Worm (Caenorhabditis elegans) whole organism, L3 larva: ENCODE results near the gene fbxb-54.
"Not testable (repeated sequence)": the region's sequence is repeated elsewhere in the genome, so short reads cannot be mapped to it uniquely, and the experiment has no call there.

Source experiments
- ZK546.5 ChIP-seq: sonication (generic microtip); optimal IDR thresholded peaks from 2 replicates; lab custom pipeline; 2017; ENCODE audit warnings: missing biosample characterization, missing genetic modification characterization
- aly-2 ChIP-seq: fragments of 150-350 bp; optimal IDR thresholded peaks from 2 replicates; lab custom pipeline; 2014; ENCODE audit warnings: missing biosample characterization, missing genetic modification characterization
- ceh-16 ChIP-seq: sonication (generic microtip); optimal IDR thresholded peaks from 2 replicates; lab custom pipeline; 2017; ENCODE audit warnings: missing biosample characterization, missing genetic modification characterization
- ceh-9 ChIP-seq: sonication (generic microtip); optimal IDR thresholded peaks from 2 replicates; lab custom pipeline; 2018; ENCODE audit warnings: missing biosample characterization, missing genetic modification characterization
- daf-12 ChIP-seq: fragments of 150-350 bp; optimal IDR thresholded peaks from 2 replicates; lab custom pipeline; 2014; ENCODE audit warnings: missing biosample characterization, missing genetic modification reagents, missing genetic modification characterization
- elt-1 ChIP-seq: fragments of 150-350 bp; optimal IDR thresholded peaks from 2 replicates; lab custom pipeline; 2014; ENCODE audit warnings: missing biosample characterization, missing genetic modification characterization
- elt-2 ChIP-seq: sonication (generic microtip); optimal IDR thresholded peaks from 2 replicates; lab custom pipeline; 2016; ENCODE audit warnings: missing genetic modification reagents, mild to moderate bottlenecking, missing genetic modification characterization, missing compliant biosample characterization
- elt-3 ChIP-seq, 3 experiments: fragments of 150-350 bp in 1 of 3; sonication (generic microtip) in 2 of 3; optimal IDR thresholded peaks; 2 replicates in 2 of 3; 4 replicates in 1 of 3; lab custom pipeline; 2014 to 2017; ENCODE audit warnings: missing biosample characterization in 3 of 3, missing genetic modification characterization in 3 of 3
- eor-1 ChIP-seq, 2 experiments: fragments of 150-350 bp; optimal IDR thresholded peaks; 2 replicates each; lab custom pipeline; 2014 to 2018; ENCODE audit warnings: missing biosample characterization in 2 of 2, missing genetic modification characterization in 2 of 2
- fkh-10 ChIP-seq: sonication (generic microtip); optimal IDR thresholded peaks from 2 replicates; lab custom pipeline; 2017; ENCODE audit warnings: missing biosample characterization, missing genetic modification reagents, missing genetic modification characterization
- fkh-2 ChIP-seq: fragments of 150-350 bp; optimal IDR thresholded peaks from 2 replicates; lab custom pipeline; 2014; ENCODE audit warnings: missing biosample characterization, missing genetic modification reagents, missing genetic modification characterization
- fos-1 ChIP-seq: fragments of 150-350 bp; optimal IDR thresholded peaks from 2 replicates; lab custom pipeline; 2014; ENCODE audit warnings: missing biosample characterization, missing genetic modification characterization
- jun-1 ChIP-seq: fragments of 150-350 bp; optimal IDR thresholded peaks from 2 replicates; lab custom pipeline; 2014; ENCODE audit warnings: missing biosample characterization, missing genetic modification reagents, missing genetic modification characterization
- lin-15B ChIP-seq: fragments of 150-350 bp; optimal IDR thresholded peaks from 2 replicates; lab custom pipeline; 2014; ENCODE audit warnings: missing biosample characterization, missing genetic modification characterization
- mdl-1 ChIP-seq: fragments of 150-350 bp; optimal IDR thresholded peaks from 2 replicates; lab custom pipeline; 2014; ENCODE audit warnings: missing biosample characterization, missing genetic modification characterization
- mml-1 ChIP-seq: fragments of 150-350 bp; sonication (generic microtip); optimal IDR thresholded peaks from 3 replicates; lab custom pipeline; 2014; ENCODE audit warnings: missing biosample characterization, missing genetic modification characterization
- nfya-1 ChIP-seq: sonication (generic microtip); optimal IDR thresholded peaks from 2 replicates; lab custom pipeline; 2017; ENCODE audit warnings: missing genetic modification characterization, mild to moderate bottlenecking, missing compliant biosample characterization, antibody characterized with exemption, moderate library complexity; ENCODE audit not compliant: insufficient read depth
- nhr-11 ChIP-seq: fragments of 150-350 bp; optimal IDR thresholded peaks from 2 replicates; lab custom pipeline; 2014; ENCODE audit warnings: missing biosample characterization, missing genetic modification characterization
- nhr-237 ChIP-seq: fragments of 150-350 bp; optimal IDR thresholded peaks from 2 replicates; lab custom pipeline; 2014; ENCODE audit warnings: missing biosample characterization, missing genetic modification characterization
- nhr-28 ChIP-seq: fragments of 150-350 bp; optimal IDR thresholded peaks from 2 replicates; lab custom pipeline; 2014; ENCODE audit warnings: missing biosample characterization, missing genetic modification characterization
- nhr-43 ChIP-seq: sonication (generic microtip); optimal IDR thresholded peaks from 2 replicates; lab custom pipeline; 2016; ENCODE audit warnings: mild to moderate bottlenecking, missing genetic modification characterization, missing compliant biosample characterization; ENCODE audit not compliant: poor library complexity, severe bottlenecking
- nhr-67 ChIP-seq: fragments of 150-350 bp; optimal IDR thresholded peaks from 2 replicates; lab custom pipeline; 2014; ENCODE audit warnings: missing biosample characterization, missing genetic modification characterization
- nhr-76 ChIP-seq: fragments of 150-350 bp; sonication (generic microtip); optimal IDR thresholded peaks from 5 replicates; lab custom pipeline; 2014; ENCODE audit warnings: missing biosample characterization, missing genetic modification characterization
- nhr-77 ChIP-seq: fragments of 150-350 bp; optimal IDR thresholded peaks from 2 replicates; lab custom pipeline; 2014; ENCODE audit warnings: missing biosample characterization, missing genetic modification characterization
- pqm-1 ChIP-seq: fragments of 150-350 bp; optimal IDR thresholded peaks from 2 replicates; lab custom pipeline; 2017; ENCODE audit warnings: missing biosample characterization, missing genetic modification characterization, inconsistent platforms
- sea-2 ChIP-seq: fragments of 150-350 bp; sonication (generic microtip); optimal IDR thresholded peaks from 4 replicates; lab custom pipeline; 2014; ENCODE audit warnings: missing biosample characterization, missing genetic modification reagents, missing genetic modification characterization
- skn-1 ChIP-seq: fragments of 150-350 bp; optimal IDR thresholded peaks from 2 replicates; lab custom pipeline; 2014; ENCODE audit warnings: missing biosample characterization, missing genetic modification characterization
- snpc-4 ChIP-seq: fragments of 150-350 bp; optimal IDR thresholded peaks from 2 replicates; lab custom pipeline; 2014; ENCODE audit warnings: missing biosample characterization, missing genetic modification characterization
- ztf-4 ChIP-seq: fragments of 150-350 bp; optimal IDR thresholded peaks from 2 replicates; lab custom pipeline; 2014; ENCODE audit warnings: missing biosample characterization, missing genetic modification characterization

The fbxb-54 gene

DNA sequence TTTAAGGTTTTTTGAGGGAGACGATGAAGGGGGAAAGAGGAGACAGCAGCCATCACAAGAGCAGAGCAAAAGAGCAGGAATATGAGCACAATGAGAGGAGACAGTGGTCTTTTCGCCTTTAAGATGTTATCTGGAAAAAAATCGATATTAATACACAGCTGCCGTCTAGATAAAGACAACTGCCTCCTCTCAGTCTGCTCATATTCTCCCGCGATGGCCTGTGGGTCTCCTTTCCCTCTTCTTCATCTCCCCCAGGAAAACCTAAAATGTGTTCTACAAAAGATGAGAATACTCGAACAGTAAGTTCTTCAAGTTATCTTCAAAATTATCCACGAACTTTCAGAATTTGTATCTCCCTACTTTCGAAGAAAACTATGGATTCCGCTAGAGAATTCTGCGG lies 5.6 kb downstream of the fbxb-54 start, which contains the start of the genes fbxb-52 and fbxb-51:
Gene fbxb-52, minus strand, starts transcription at position 101 of the 400 bp plus-strand sequence.
Gene fbxb-51, plus strand, starts transcription at position 212 of the 400 bp plus-strand sequence.
- TF ChIP-seq ceh-16 (tag; lab: Kevin White, UChicago) (no peak), nfya-1 (tag; lab: Kevin White, UChicago) (no peak), fos-1 (tag; lab: Kevin White, UChicago) (no peak), nhr-43 (tag; lab: Kevin White, UChicago) (no peak), fkh-2 (no peak), nhr-11 (tag; lab: Kevin White, UChicago) (no peak), nhr-237 (no peak), snpc-4 (tag; lab: Kevin White, UChicago) (no peak), pqm-1 (tag; lab: Kevin White, UChicago) (no peak), ztf-4 (no peak)

- TF ChIP-seq pqm-1 (tag; lab: Kevin White, UChicago), result no peak
- no peak for TF ChIP-seq nhr-237
- TF ChIP-seq aly-2, result no peak
- TF ChIP-seq eor-1 (tag; optimal IDR thresholded peaks at IDR 0.05; lab: Kevin White, UChicago), result no peak
- no peak for TF ChIP-seq ZK546.5
- TF ChIP-seq lin-15B, result no peak
- no peak for TF ChIP-seq nhr-67 (tag; lab: Kevin White, UChicago)
- TF ChIP-seq elt-2, result no peak
- TF ChIP-seq sea-2 (GFP tag; lab: Kevin White, UChicago), result no peak
- no peak for TF ChIP-seq elt-1 (tag; lab: Kevin White, UChicago)
- TF ChIP-seq jun-1 (tag; lab: Kevin White, UChicago), result no peak
- no peak for TF ChIP-seq mml-1 (tag; lab: Kevin White, UChicago)
- TF ChIP-seq daf-12, result no peak
- TF ChIP-seq nhr-28 (tag; lab: Kevin White, UChicago), result no peak
Measured at ce11 chrII:1545625-1546024, 10.5 kb downstream of the fbxb-54 start, which contains the start of gene K05F6.12. Gene K05F6.12, plus strand, starts transcription at chrII:1545925.

DNA sequence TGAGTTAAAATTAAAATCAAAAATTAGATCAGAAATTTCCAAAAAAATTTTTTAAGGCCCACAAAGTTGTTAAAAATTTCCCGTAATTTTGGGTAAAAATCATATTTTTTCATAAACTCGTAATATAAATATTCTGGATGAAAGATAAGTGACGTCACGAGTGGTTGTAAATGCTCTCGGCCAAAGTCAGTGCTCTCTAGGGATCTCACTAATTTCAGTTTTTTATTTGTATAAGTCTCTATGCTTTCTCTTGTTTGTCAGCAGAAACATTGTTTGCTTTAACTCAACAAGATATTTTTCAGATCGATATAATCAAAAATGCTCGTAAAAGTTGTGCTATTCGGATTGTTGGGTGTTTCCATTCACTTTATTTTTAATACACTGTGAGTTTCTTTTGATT lies 12.9 kb downstream of the fbxb-54 start, which contains the start of gene K05F6.4:
Gene K05F6.4, plus strand, starts transcription at position 301 of the 400 bp plus-strand sequence.
- not testable (repeated sequence) for TF ChIP-seq jun-1 (tag; lab: Kevin White, UChicago); ztf-4; elt-3 (tag; optimal IDR thresholded peaks at IDR 0.05; lab: Kevin White, UChicago)

DNA sequence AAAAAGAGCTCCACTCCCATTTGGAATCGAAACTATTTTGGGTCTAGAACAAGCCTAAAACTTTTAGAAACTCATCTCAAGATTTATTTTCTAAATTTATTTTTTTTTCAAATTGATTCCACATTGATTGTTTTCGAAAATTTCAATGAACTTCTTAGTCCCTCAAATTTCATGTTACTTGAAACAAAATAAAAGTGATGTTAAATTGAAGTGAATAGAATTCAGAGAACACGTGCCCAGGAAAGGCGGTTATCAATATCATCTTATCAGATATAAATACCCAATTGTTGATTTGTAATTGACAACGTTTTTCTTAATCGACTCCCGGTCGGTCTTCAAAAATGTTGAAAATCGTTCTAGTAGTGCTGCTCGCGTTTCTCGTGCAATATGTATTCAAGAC lies 15.5 kb downstream of the fbxb-54 start, which contains the start of gene poml-4:
Gene poml-4, plus strand, starts transcription at position 301 of the 400 bp plus-strand sequence.
- not testable (repeated sequence) for TF ChIP-seq nhr-28 (tag; lab: Kevin White, UChicago); nhr-76 (tag; lab: Kevin White, UChicago); daf-12

ce11 chrII:1538589-1538988 lies 17.5 kb downstream of the fbxb-54 start, which contains the start of gene fbxb-44:
Gene fbxb-44, plus strand, starts transcription at chrII:1538889.
- no peak for TF ChIP-seq nhr-237
- TF ChIP-seq nhr-76 (tag; lab: Kevin White, UChicago), result no peak
- no peak for TF ChIP-seq skn-1 (tag; lab: Kevin White, UChicago)
- TF ChIP-seq nhr-77 (tag; lab: Kevin White, UChicago), result no peak
- TF ChIP-seq ceh-9 (tag; lab: Kevin White, UChicago), result no peak

DNA sequence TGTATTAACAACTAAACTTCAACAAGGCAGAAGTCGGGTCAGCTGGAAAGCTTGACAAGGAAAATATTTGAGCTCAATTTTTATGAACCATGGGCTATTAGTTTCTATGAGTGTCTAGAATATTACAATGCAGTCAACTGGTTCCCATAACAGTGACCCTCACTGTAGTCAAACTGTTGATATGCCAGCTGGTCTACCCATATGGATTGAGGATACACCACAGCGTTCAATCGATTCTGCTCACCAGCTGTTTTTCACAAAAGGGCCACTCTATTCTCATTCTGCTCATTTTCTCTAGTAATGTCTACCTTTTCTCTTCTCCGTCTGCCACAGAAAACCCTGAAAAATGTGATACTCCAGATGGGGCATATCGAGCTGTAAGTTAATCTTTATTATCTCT lies 18.8 kb downstream of the fbxb-54 start, which contains the start of gene fbxb-42:
Gene fbxb-42, plus strand, starts transcription at position 301 of the 400 bp plus-strand sequence.
- no peak for TF ChIP-seq fos-1 (tag; lab: Kevin White, UChicago)

ce11 chrII:1535931-1536330 lies 20.2 kb downstream of the fbxb-54 start, which contains the start of gene fbxb-43:
Gene fbxb-43, plus strand, starts transcription at chrII:1536231.
- no peak for TF ChIP-seq elt-2
- TF ChIP-seq fkh-10, result no peak
- no peak for TF ChIP-seq nhr-43 (tag; lab: Kevin White, UChicago)
- TF ChIP-seq mdl-1, result no peak
